Worm (Caenorhabditis elegans) whole organism, young adult: Measurements from ENCODE around the gene H41C03.2.
A peak's percentile ranks its signal among the peaks of the same experiment; 100 is the strongest.

ENCODE experiments used
- C06A6.2 ChIP-seq: fragments of 200-800 bp; sonication (Bioruptor generic); conservative IDR thresholded peaks from 2 replicates; pipeline ENCODE4 v1.3.6; 2022; ENCODE audit warnings: missing genetic modification characterization, missing compliant biosample characterization
- D2030.7 ChIP-seq: fragments of 200-800 bp; sonication (Bioruptor generic); IDR thresholded peaks from 2 replicates; pipeline ENCODE4 v1.3.6; 2022; ENCODE audit warnings: missing genetic modification reagents, missing genetic modification characterization, missing compliant biosample characterization
- F33H1.4 ChIP-seq: fragments of 200-800 bp; sonication (Bioruptor generic); IDR thresholded peaks from 2 replicates; pipeline ENCODE4 v1.3.6; 2022; ENCODE audit warnings: missing genetic modification reagents, missing genetic modification characterization, missing compliant biosample characterization
- F49E8.2 ChIP-seq: sonication (generic microtip); optimal IDR thresholded peaks from 3 replicates; lab custom pipeline; 2017; ENCODE audit warnings: missing genetic modification characterization, mild to moderate bottlenecking, missing compliant biosample characterization, antibody characterized with exemption, moderate library complexity; ENCODE audit not compliant: insufficient read depth
- F55B11.4 ChIP-seq: sonication (generic microtip); optimal IDR thresholded peaks from 2 replicates; lab custom pipeline; 2016; ENCODE audit warnings: missing compliant biosample characterization, missing genetic modification characterization, borderline replicate concordance; ENCODE audit not compliant: insufficient read depth
- K12H6.12 ChIP-seq: fragments of 200-800 bp; sonication (Bioruptor generic); optimal IDR thresholded peaks from 2 replicates; lab custom pipeline; 2018; ENCODE audit warnings: mild to moderate bottlenecking, missing genetic modification characterization, missing compliant biosample characterization
- Y95B8A.8 ChIP-seq: fragments of 200-800 bp; sonication (Bioruptor generic); IDR thresholded peaks from 2 replicates; pipeline ENCODE4 v1.3.6; 2022; ENCODE audit warnings: missing genetic modification reagents, missing genetic modification characterization, missing compliant biosample characterization
- ZK185.1 ChIP-seq: sonication (generic microtip); optimal IDR thresholded peaks from 2 replicates; lab custom pipeline; 2016; ENCODE audit warnings: mild to moderate bottlenecking, missing genetic modification characterization, missing compliant biosample characterization; ENCODE audit not compliant: poor library complexity, severe bottlenecking
- akir-1 ChIP-seq: fragments of 200-800 bp; sonication (Bioruptor generic); optimal IDR thresholded peaks from 2 replicates; lab custom pipeline; 2018; ENCODE audit warnings: mild to moderate bottlenecking, missing genetic modification characterization, moderate library complexity, missing compliant biosample characterization
- ama-1 ChIP-seq, 3 experiments: fragments of 150-350 bp in 1 of 3; sonication (generic microtip) in 2 of 3; optimal IDR thresholded peaks; 2 replicates each; lab custom pipeline; 2014 to 2018; ENCODE audit warnings: missing biosample characterization in 2 of 3, missing genetic modification characterization in 2 of 3, missing genetic modification reagents in 2 of 3
- athp-1 ChIP-seq: sonication (generic microtip); optimal IDR thresholded peaks from 2 replicates; lab custom pipeline; 2017; ENCODE audit warnings: mild to moderate bottlenecking, missing genetic modification characterization, missing compliant biosample characterization
- attf-5 ChIP-seq: fragments of 200-800 bp; sonication (Bioruptor generic); optimal IDR thresholded peaks from 2 replicates; lab custom pipeline; 2018; ENCODE audit warnings: mild to moderate bottlenecking, missing genetic modification characterization, missing compliant biosample characterization
- cebp-1 ChIP-seq, 2 experiments: fragments of 200-800 bp in 1 of 2; sonication (Bioruptor generic) in 1 of 2; sonication (generic microtip) in 1 of 2; IDR thresholded peaks in 1 of 2; optimal IDR thresholded peaks in 1 of 2; 2 replicates each; pipeline versions ENCODE4 v1.3.6 to Lab custom; 2017 to 2022; ENCODE audit warnings: missing compliant biosample characterization in 2 of 2, missing genetic modification characterization in 2 of 2, mild to moderate bottlenecking in 1 of 2, missing genetic modification reagents in 1 of 2, moderate library complexity in 1 of 2
- ceh-100 ChIP-seq: fragments of 200-800 bp; sonication (Bioruptor generic); IDR thresholded peaks from 2 replicates; pipeline ENCODE4 v1.3.6; 2022; ENCODE audit warnings: missing genetic modification reagents, missing genetic modification characterization, missing compliant biosample characterization
- ceh-27 ChIP-seq: fragments of 200-800 bp; sonication (Bioruptor generic); optimal IDR thresholded peaks from 2 replicates; lab custom pipeline; 2018; ENCODE audit warnings: mild to moderate bottlenecking, missing genetic modification characterization, moderate library complexity, missing compliant biosample characterization
- ceh-40 ChIP-seq: fragments of 200-800 bp; sonication (Bioruptor generic); IDR thresholded peaks from 2 replicates; pipeline ENCODE4 v1.3.6; 2022; ENCODE audit warnings: missing genetic modification characterization, missing compliant biosample characterization
- chd-7 ChIP-seq: sonication (generic microtip); optimal IDR thresholded peaks from 2 replicates; lab custom pipeline; 2016; ENCODE audit warnings: mild to moderate bottlenecking, missing genetic modification characterization, moderate library complexity, missing compliant biosample characterization
- die-1 ChIP-seq: sonication (generic microtip); optimal IDR thresholded peaks from 2 replicates; lab custom pipeline; 2016; ENCODE audit warnings: missing genotype, mild to moderate bottlenecking, missing genetic modification characterization, missing compliant biosample characterization
- fkh-3 ChIP-seq: sonication (generic microtip); optimal IDR thresholded peaks from 2 replicates; lab custom pipeline; 2016; ENCODE audit warnings: mild to moderate bottlenecking, missing genetic modification characterization, missing compliant biosample characterization
- hlh-26 ChIP-seq: fragments of 200-800 bp; sonication (Bioruptor generic); conservative IDR thresholded peaks from 2 replicates; pipeline ENCODE4 v1.3.6; 2022; ENCODE audit warnings: missing genetic modification reagents, missing genetic modification characterization, missing compliant biosample characterization
- hmg-1.2 ChIP-seq: fragments of 200-800 bp; sonication (Bioruptor generic); IDR thresholded peaks from 2 replicates; pipeline ENCODE4 v1.3.6; 2022; ENCODE audit warnings: missing genetic modification reagents, missing genetic modification characterization, missing compliant biosample characterization
- lin-40 ChIP-seq: sonication (generic microtip); optimal IDR thresholded peaks from 2 replicates; lab custom pipeline; 2016; ENCODE audit warnings: missing genetic modification characterization, mild to moderate bottlenecking, missing compliant biosample characterization, missing genotype, missing genetic modification reagents
- lir-1 ChIP-seq: fragments of 200-800 bp; sonication (Bioruptor generic); conservative IDR thresholded peaks from 2 replicates; pipeline ENCODE4 v1.3.6; 2022; ENCODE audit warnings: missing genetic modification reagents, missing genetic modification characterization, missing compliant biosample characterization
- mes-4 ChIP-seq: sonication (generic microtip); optimal IDR thresholded peaks from 2 replicates; lab custom pipeline; 2016; ENCODE audit warnings: missing genotype, missing genetic modification characterization, missing compliant biosample characterization
- mxl-1 ChIP-seq: sonication (generic microtip); optimal IDR thresholded peaks from 2 replicates; lab custom pipeline; 2016; ENCODE audit warnings: missing genetic modification characterization, missing compliant biosample characterization
- nhr-90 ChIP-seq: sonication (generic microtip); optimal IDR thresholded peaks from 2 replicates; lab custom pipeline; 2016; ENCODE audit warnings: missing genotype, mild to moderate bottlenecking, missing genetic modification characterization, missing compliant biosample characterization
- rcor-1 ChIP-seq: fragments of 200-800 bp; sonication (Bioruptor generic); IDR thresholded peaks from 2 replicates; pipeline ENCODE4 v1.3.6; 2022; ENCODE audit warnings: missing genetic modification reagents, missing genetic modification characterization, missing compliant biosample characterization
- snpc-1.1 ChIP-seq: sonication (generic microtip); optimal IDR thresholded peaks from 2 replicates; lab custom pipeline; 2017; ENCODE audit warnings: missing genetic modification characterization, mild to moderate bottlenecking, missing compliant biosample characterization, antibody characterized with exemption, moderate library complexity, missing genotype, missing genetic modification reagents; ENCODE audit not compliant: insufficient read depth
- snpc-4 ChIP-seq, 5 experiments: fragments of 150-350 bp in 1 of 5; sonication (generic microtip) in 4 of 5; optimal IDR thresholded peaks; 2 replicates each; lab custom pipeline; 2014 to 2018; ENCODE audit warnings: missing genetic modification characterization in 5 of 5, missing biosample characterization in 3 of 5, antibody characterized with exemption in 2 of 5, mild to moderate bottlenecking in 2 of 5, missing compliant biosample characterization in 2 of 5, missing genotype in 2 of 5, moderate library complexity in 2 of 5, missing genetic modification reagents in 1 of 5
- somi-1 ChIP-seq: fragments of 200-800 bp; sonication (Bioruptor generic); optimal IDR thresholded peaks from 2 replicates; lab custom pipeline; 2018; ENCODE audit warnings: mild to moderate bottlenecking, missing genetic modification characterization, missing compliant biosample characterization
- unc-130 ChIP-seq: sonication (generic microtip); optimal IDR thresholded peaks from 2 replicates; lab custom pipeline; 2016; ENCODE audit warnings: missing genetic modification reagents, missing genetic modification characterization, missing compliant biosample characterization
- xnd-1 ChIP-seq: sonication (generic microtip); optimal IDR thresholded peaks from 2 replicates; lab custom pipeline; 2016; ENCODE audit warnings: missing genotype, missing genetic modification reagents, missing genetic modification characterization, missing compliant biosample characterization
- zim-3 ChIP-seq: sonication (generic microtip); optimal IDR thresholded peaks from 2 replicates; lab custom pipeline; 2017; ENCODE audit warnings: mild to moderate bottlenecking, missing genetic modification characterization, moderate library complexity, missing compliant biosample characterization
- ztf-22 ChIP-seq: fragments of 200-800 bp; sonication (Bioruptor generic); optimal IDR thresholded peaks from 2 replicates; lab custom pipeline; 2018; ENCODE audit warnings: mild to moderate bottlenecking, missing genetic modification characterization, moderate library complexity, missing compliant biosample characterization
- ztf-28 ChIP-seq: fragments of 200-800 bp; sonication (Bioruptor generic); IDR thresholded peaks from 2 replicates; pipeline ENCODE4 v1.3.6; 2022; ENCODE audit warnings: missing genetic modification reagents, missing genetic modification characterization, missing compliant biosample characterization
- ztf-6 ChIP-seq: fragments of 200-800 bp; sonication (Bioruptor generic); IDR thresholded peaks from 2 replicates; pipeline ENCODE4 v1.3.6; 2022; ENCODE audit warnings: missing genetic modification reagents, missing genetic modification characterization, missing compliant biosample characterization

The H41C03.2 gene

DNA sequence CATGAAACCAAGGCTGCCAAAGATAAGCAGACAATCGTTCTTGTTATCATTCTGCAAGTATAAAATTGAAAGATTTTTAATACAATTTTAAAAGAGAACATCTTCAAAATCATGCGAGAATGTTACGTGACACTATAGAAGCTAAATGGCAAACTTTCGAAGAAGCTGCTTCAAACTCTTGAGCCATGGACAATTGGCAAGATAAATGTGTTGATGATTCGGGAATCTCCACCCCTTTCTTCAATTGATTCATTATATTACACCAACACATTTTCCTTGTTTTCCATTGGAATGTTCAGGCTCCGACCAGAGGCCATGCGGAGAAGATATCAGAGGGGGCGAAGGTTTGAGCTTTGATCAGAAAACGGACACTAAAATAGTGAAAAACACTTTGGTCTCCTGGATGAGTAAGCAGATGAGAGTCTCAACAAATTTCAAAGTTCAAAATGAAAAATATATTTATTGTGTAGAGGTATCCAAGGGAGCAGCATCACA is 10.8 kb downstream of the H41C03.2 start, which contains the start of gene lec-5 (continued):
- TF ChIP-seq F55B11.4: no peak

- TF ChIP-seq rcor-1 (GFP tag; lab: Robert Waterston, UW) (peak; percentile 70; the same call in 1 of the 2 replicates), snpc-4 (GFP tag; optimal IDR thresholded peaks at IDR 0.05; lab: Kevin White, UChicago) (no peak), snpc-4 (tag; optimal IDR thresholded peaks at IDR 0.05; lab: Kevin White, UChicago) (peak in 1 of 4 experiments; percentile 26), hlh-26 (GFP tag; lab: Robert Waterston, UW) (no peak), ceh-100 (GFP tag; lab: Robert Waterston, UW) (peak; percentile 52; the same call in 1 of the 2 replicates)
Measured at ce11 chrII:5839227-5839626, 12.7 kb downstream of the H41C03.2 start, which contains the start of gene ZK1248.19. Gene ZK1248.19, minus strand, starts transcription at chrII:5839414.

DNA sequence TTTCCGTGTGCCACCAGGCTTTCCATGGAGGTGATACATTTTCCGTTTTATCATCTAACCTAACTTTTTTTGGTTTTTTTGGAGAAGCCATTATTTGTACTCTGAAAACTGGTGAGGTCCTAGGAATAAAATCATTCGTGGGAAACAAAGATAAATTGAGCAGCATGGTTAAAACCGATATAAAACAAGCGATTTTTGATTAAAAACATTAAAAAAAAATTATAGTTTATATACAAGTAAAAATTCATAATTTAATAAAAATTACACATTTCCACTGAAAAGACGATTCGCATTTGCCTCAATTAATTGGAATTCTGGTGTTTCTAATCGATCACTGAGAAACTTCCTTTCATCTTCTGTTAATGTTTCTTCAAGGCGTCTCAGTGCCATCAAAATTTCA is 13.5 kb downstream of the H41C03.2 start, which contains the start of gene ZK1248.15:
ZK1248.15 (minus strand) TSS at position 101 of the 400 bp plus-strand sequence.
- TF ChIP-seq ztf-6 (GFP tag; lab: Robert Waterston, UW) (no peak), ZK185.1 (no peak)
- TF ChIP-seq, all 124 proteins: peak for 0

- no peak for TF ChIP-seq C06A6.2
- TF ChIP-seq K12H6.12 (tag; lab: Kevin White, UChicago): peak; percentile 18
- no peak for TF ChIP-seq somi-1 (GFP tag; lab: Kevin White, UChicago)
- TF ChIP-seq F49E8.2: no peak
- TF ChIP-seq unc-130: peak; percentile 48
- TF ChIP-seq lin-40: no peak
- TF ChIP-seq mes-4: no peak
- no peak for TF ChIP-seq chd-7 (tag; lab: Kevin White, UChicago)
- TF ChIP-seq ama-1 (optimal IDR thresholded peaks at IDR 0.05; lab: Kevin White, UChicago): no peak
- no peak for TF ChIP-seq ama-1 (GFP tag; optimal IDR thresholded peaks at IDR 0.05; lab: Kevin White, UChicago)
- TF ChIP-seq zim-3 (tag; lab: Kevin White, UChicago): no peak
- no peak for TF ChIP-seq die-1
- no peak for TF ChIP-seq Y95B8A.8 (GFP tag; lab: Robert Waterston, UW)
- no peak for TF ChIP-seq ceh-40 (GFP tag; lab: Robert Waterston, UW)
- TF ChIP-seq fkh-3 (tag; lab: Kevin White, UChicago): no peak
- TF ChIP-seq akir-1 (GFP tag; lab: Kevin White, UChicago): peak; percentile 15
- no peak for TF ChIP-seq ztf-28 (GFP tag; lab: Robert Waterston, UW)
- no peak for TF ChIP-seq lir-1 (GFP tag; lab: Robert Waterston, UW)
- peak; percentile 33 for TF ChIP-seq ceh-27 (GFP tag; lab: Kevin White, UChicago)
- TF ChIP-seq athp-1: no peak
- TF ChIP-seq ztf-22: no peak
- TF ChIP-seq hmg-1.2 (GFP tag; lab: Robert Waterston, UW): peak; percentile 17; the same call in 1 of the 2 replicates
- no peak for TF ChIP-seq xnd-1
- TF ChIP-seq snpc-4 (GFP tag; optimal IDR thresholded peaks at IDR 0.05; lab: Kevin White, UChicago): no peak
- peak in 2 of 4 experiments; percentile 5 to 49 for TF ChIP-seq snpc-4 (tag; optimal IDR thresholded peaks at IDR 0.05; lab: Kevin White, UChicago)
- TF ChIP-seq cebp-1 (GFP tag; IDR thresholded peaks at IDR 0.05; lab: Robert Waterston, UW): no peak
- peak; percentile 9 for TF ChIP-seq cebp-1 (tag; optimal IDR thresholded peaks at IDR 0.05; lab: Kevin White, UChicago)
- TF ChIP-seq D2030.7 (GFP tag; lab: Robert Waterston, UW): no peak
- no peak for TF ChIP-seq F33H1.4
- peak; percentile 91 for TF ChIP-seq ceh-100 (GFP tag; lab: Robert Waterston, UW)
- no peak for TF ChIP-seq nhr-90 (tag; lab: Kevin White, UChicago)
- no peak for TF ChIP-seq snpc-1.1 (tag; lab: Kevin White, UChicago)
- no peak for TF ChIP-seq mxl-1 (tag; lab: Kevin White, UChicago)
- TF ChIP-seq attf-5 (GFP tag; lab: Kevin White, UChicago): peak; percentile 1
Measured at ce11 chrII:5836153-5836719, 15.7 kb downstream of the H41C03.2 start, which contains the start of gene fzo-1. Gene fzo-1, minus strand, starts transcription at chrII:5836203.
